Worm (Caenorhabditis elegans): ENCODE data around the gene C32D5.4.
A peak's percentile ranks its signal among the peaks of the same experiment; 100 is the strongest.

Gene C32D5.4

DNA sequence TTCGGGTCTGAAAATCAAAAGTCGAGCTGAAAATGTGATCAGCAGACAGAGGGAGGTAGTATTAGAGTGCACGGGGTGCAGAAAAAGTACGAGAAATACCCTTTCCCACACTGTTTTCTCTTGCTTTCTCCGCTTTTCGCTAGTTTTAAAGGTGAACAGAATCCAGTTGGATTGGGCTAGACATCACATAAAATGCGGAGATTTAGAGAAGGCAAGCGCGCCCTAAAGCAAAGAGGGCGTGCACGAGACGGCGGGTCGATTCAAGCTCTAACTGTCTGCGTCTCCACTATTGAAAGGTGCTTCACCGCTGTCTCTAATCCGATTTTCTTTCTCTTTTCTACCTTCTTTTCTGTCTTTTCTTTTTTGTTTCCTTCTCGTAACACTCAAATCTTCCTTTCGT, 47.2 kb upstream of the C32D5.4 start (continued):
- TF ChIP-seq dpff-1 (tag; optimal IDR thresholded peaks at IDR 0.05): no peak
- peak; percentile 49; the same call in 1 of the 2 replicates for TF ChIP-seq egl-44 (GFP tag; IDR thresholded peaks at IDR 0.05)
- TF ChIP-seq B0035.1 (tag; optimal IDR thresholded peaks at IDR 0.05): no peak
- peak; percentile 40; the same call in 1 of the 2 replicates for TF ChIP-seq B0019.2 (GFP tag; conservative IDR thresholded peaks at IDR 0.05)
- peak; percentile 68 for TF ChIP-seq tbp1 (GFP tag; optimal IDR thresholded peaks at IDR 0.05)
- TF ChIP-seq mes-4 (tag; optimal IDR thresholded peaks at IDR 0.05): no peak
- no peak for TF ChIP-seq F39B2.1 (GFP tag; IDR thresholded peaks at IDR 0.05)
- TF ChIP-seq pbrm-1 (GFP tag; IDR thresholded peaks at IDR 0.05): peak; percentile 92
- TF ChIP-seq hmg-20 (GFP tag; IDR thresholded peaks at IDR 0.05): no peak
- TF ChIP-seq F23B12.7 (tag; optimal IDR thresholded peaks at IDR 0.05; ENCODE audit: insufficient read depth): peak; percentile 95
- no peak for TF ChIP-seq ceh-58 (GFP tag; IDR thresholded peaks at IDR 0.05)
- TF ChIP-seq K11D2.4 (GFP tag; IDR thresholded peaks at IDR 0.05): peak; percentile 54
- peak; percentile 18 for TF ChIP-seq xnd-1 (tag; optimal IDR thresholded peaks at IDR 0.05)
- no peak for TF ChIP-seq ceh-79 (tag; optimal IDR thresholded peaks at IDR 0.05)
- TF ChIP-seq madf-3 (GFP tag; IDR thresholded peaks at IDR 0.05): 0 out of 2 replicates have a peak, but pooled peaks have one; percentile 13
- no peak for TF ChIP-seq ama-1 (optimal IDR thresholded peaks at IDR 0.05)
- TF ChIP-seq ama-1 (GFP tag; optimal IDR thresholded peaks at IDR 0.05): no peak
- peak; percentile 57; the same call in 1 of the 2 replicates for TF ChIP-seq Y67H2A.10 (GFP tag; conservative IDR thresholded peaks at IDR 0.05)
- no peak for TF ChIP-seq die-1 (tag; optimal IDR thresholded peaks at IDR 0.05)
- no peak for TF ChIP-seq pha-4 (tag; optimal IDR thresholded peaks at IDR 0.05)
- TF ChIP-seq dpl-1 (GFP tag; optimal IDR thresholded peaks at IDR 0.05): no peak
- no peak for TF ChIP-seq Y79H2A.3 (GFP tag; conservative IDR thresholded peaks at IDR 0.05)
- TF ChIP-seq zim-3 (tag; optimal IDR thresholded peaks at IDR 0.05): no peak
- no peak for TF ChIP-seq F22D6.2 (tag; optimal IDR thresholded peaks at IDR 0.05)
- peak; percentile 73 for TF ChIP-seq F33H1.4 (GFP tag; IDR thresholded peaks at IDR 0.05)
- peak; percentile 74 for TF ChIP-seq ZK185.1 (tag; optimal IDR thresholded peaks at IDR 0.05; ENCODE audit: poor library complexity, severe bottlenecking)
- no peak for TF ChIP-seq F52B5.7 (tag; optimal IDR thresholded peaks at IDR 0.05)
- TF ChIP-seq ztf-6 (GFP tag; IDR thresholded peaks at IDR 0.05): no peak
- TF ChIP-seq Y95B8A.8 (GFP tag; IDR thresholded peaks at IDR 0.05): peak; percentile 68; the same call in 1 of the 2 replicates
- no peak for TF ChIP-seq ztf-3 (GFP tag; optimal IDR thresholded peaks at IDR 0.05)
- no peak for TF ChIP-seq nhr-179 (tag; optimal IDR thresholded peaks at IDR 0.05)
- TF ChIP-seq madf-8 (GFP tag; conservative IDR thresholded peaks at IDR 0.05): peak; percentile 57
- no peak for TF ChIP-seq Y56A3A.18 (GFP tag; IDR thresholded peaks at IDR 0.05)
- peak; percentile 64; the same call in 1 of the 2 replicates for TF ChIP-seq rcor-1 (GFP tag; IDR thresholded peaks at IDR 0.05)
- peak; percentile 45; the same call in 1 of the 2 replicates for TF ChIP-seq attf-3 (GFP tag; conservative IDR thresholded peaks at IDR 0.05)
- TF ChIP-seq lin-40 (tag; optimal IDR thresholded peaks at IDR 0.05): peak; percentile 72
- TF ChIP-seq bed-2 (GFP tag; IDR thresholded peaks at IDR 0.05): no peak
- TF ChIP-seq F55B11.4 (tag; optimal IDR thresholded peaks at IDR 0.05; ENCODE audit: borderline replicate concordance, insufficient read depth): no peak
- peak; percentile 48; the same call in 1 of the 2 replicates for TF ChIP-seq ceh-91 (GFP tag; IDR thresholded peaks at IDR 0.05)
- no peak for TF ChIP-seq B0261.1 (tag; optimal IDR thresholded peaks at IDR 0.05)
- no peak for TF ChIP-seq mxl-1 (tag; optimal IDR thresholded peaks at IDR 0.05)
- TF ChIP-seq fkh-3 (tag; optimal IDR thresholded peaks at IDR 0.05): no peak
- TF ChIP-seq repo-1 (tag; optimal IDR thresholded peaks at IDR 0.05): no peak
- TF ChIP-seq bed-1 (GFP tag; IDR thresholded peaks at IDR 0.05): no peak
- no peak for TF ChIP-seq lin-26 (GFP tag; IDR thresholded peaks at IDR 0.05)
- TF ChIP-seq nhr-27 (tag; optimal IDR thresholded peaks at IDR 0.05): no peak
- no peak for TF ChIP-seq hlh-26 (GFP tag; conservative IDR thresholded peaks at IDR 0.05)
- no peak for TF ChIP-seq tbx-9 (tag; optimal IDR thresholded peaks at IDR 0.05; ENCODE audit: borderline replicate concordance)
- no peak for TF ChIP-seq ztf-25 (GFP tag; IDR thresholded peaks at IDR 0.05)
- TF ChIP-seq C17E4.6 (GFP tag; IDR thresholded peaks at IDR 0.05): no peak

Measured in whole organism, young adult.